Fruit fly (Drosophila melanogaster): ENCODE measurements around the gene CG4829.
A peak's percentile ranks its signal among the peaks of the same experiment; 100 is the strongest.

Gene CG4829

DNA sequence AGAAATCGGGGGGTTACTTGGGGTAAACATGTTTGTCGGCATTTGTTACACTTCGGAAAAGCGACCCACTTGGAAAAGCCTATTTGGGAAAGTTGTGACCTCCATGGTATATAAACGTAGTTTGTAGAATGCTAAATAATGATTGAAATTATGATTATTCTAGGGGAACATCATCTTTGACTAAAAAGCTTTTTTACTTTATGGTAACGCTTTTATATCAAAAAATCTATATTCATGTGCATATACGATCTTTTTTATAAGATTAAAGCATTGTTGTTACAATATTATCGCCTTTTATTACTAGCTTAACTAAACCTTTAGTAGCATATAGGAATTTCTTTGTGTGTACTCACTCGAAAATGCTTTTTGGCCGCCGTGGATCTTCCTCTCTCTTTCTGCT lies 22.8 kb downstream of the CG4829 start (continued):
- TF ChIP-seq CG17328 (GFP tag; IDR thresholded peaks at IDR 0.05) (0 out of 2 replicates have a peak, but pooled peaks have one; percentile 14), ash1 (GFP tag; optimal IDR thresholded peaks at IDR 0.05) (no peak), gcm (GFP tag; optimal IDR thresholded peaks at IDR 0.05) (peak; percentile 42), insv (GFP tag; optimal IDR thresholded peaks at IDR 0.05) (no peak)

DNA sequence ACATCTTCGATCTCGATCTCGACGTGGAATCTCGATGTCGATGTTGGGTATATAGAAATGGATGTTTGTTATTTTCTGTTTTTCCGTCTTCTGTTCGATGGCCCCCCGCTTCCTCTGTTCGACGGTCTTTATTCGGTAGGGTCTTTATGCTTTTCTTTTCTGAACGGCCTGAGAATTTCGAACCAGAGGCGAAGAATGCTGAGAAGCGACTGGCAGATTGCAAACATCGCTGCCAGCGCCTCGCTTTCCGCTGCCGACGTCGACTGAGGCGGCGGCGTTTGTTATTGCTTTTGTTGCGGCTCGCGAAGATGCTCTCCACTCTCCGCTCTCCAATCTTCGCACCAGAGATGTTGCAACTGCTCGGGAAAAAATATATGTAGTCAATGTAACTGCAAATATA lies 23.8 kb downstream of the CG4829 start, which contains the start of the genes CG13004 and CG46306:
CG13004 (minus strand) TSS at position 217 of the 400 bp plus-strand sequence.
CG46306 (minus strand) TSS at position 217 of the 400 bp plus-strand sequence.
- TF ChIP-seq CG10565 (GFP tag; optimal IDR thresholded peaks at IDR 0.05) = no peak
- TF ChIP-seq schlank (tag; optimal IDR thresholded peaks at IDR 0.05) = no peak
- no peak for TF ChIP-seq emc (GFP tag; optimal IDR thresholded peaks at IDR 0.05)
- TF ChIP-seq pfk (GFP tag; optimal IDR thresholded peaks at IDR 0.05) = no peak
- no peak for TF ChIP-seq CG1602 (GFP tag; optimal IDR thresholded peaks at IDR 0.05)
- no peak for TF ChIP-seq CG8089 (GFP tag; optimal IDR thresholded peaks at IDR 0.05)
- no peak for TF ChIP-seq grau (tag; optimal IDR thresholded peaks at IDR 0.05)
- TF ChIP-seq CG10209 (GFP tag; optimal IDR thresholded peaks at IDR 0.05) = no peak
- no peak for TF ChIP-seq sens-2 (GFP tag; IDR thresholded peaks at IDR 0.05)
- TF ChIP-seq Jarid2 (GFP tag; optimal IDR thresholded peaks at IDR 0.05) = peak; percentile 58
- no peak for TF ChIP-seq Max (GFP tag; optimal IDR thresholded peaks at IDR 0.05)
- no peak for TF ChIP-seq CG11723 (GFP tag; optimal IDR thresholded peaks at IDR 0.05)
- TF ChIP-seq Awh (GFP tag; IDR thresholded peaks at IDR 0.05) = no peak
- TF ChIP-seq pb (GFP tag; optimal IDR thresholded peaks at IDR 0.05) = no peak
- no peak for TF ChIP-seq Ets97D (GFP tag; optimal IDR thresholded peaks at IDR 0.05)
- no peak for TF ChIP-seq sna (GFP tag; IDR thresholded peaks at IDR 0.05; ENCODE audit: partially characterized antibody)
- TF ChIP-seq pros (GFP tag; optimal IDR thresholded peaks at IDR 0.05) = no peak
- no peak for TF ChIP-seq CG12299 (tag; optimal IDR thresholded peaks at IDR 0.05)
- TF ChIP-seq CG17912 (GFP tag; optimal IDR thresholded peaks at IDR 0.05) = no peak
- no peak for TF ChIP-seq CG4424 (GFP tag; optimal IDR thresholded peaks at IDR 0.05)
- no peak for TF ChIP-seq ken (GFP tag; IDR thresholded peaks at IDR 0.05)
- TF ChIP-seq sd (tag; optimal IDR thresholded peaks at IDR 0.05) = no peak
- TF ChIP-seq zfh2 (GFP tag; optimal IDR thresholded peaks at IDR 0.05) = no peak
- no peak for TF ChIP-seq Gug (GFP tag; IDR thresholded peaks at IDR 0.05)
- no peak for TF ChIP-seq CG4707 (GFP tag; optimal IDR thresholded peaks at IDR 0.05)
- TF ChIP-seq Xrp1 (GFP tag; IDR thresholded peaks at IDR 0.05) = no peak
- no peak for TF ChIP-seq jumu (GFP tag; optimal IDR thresholded peaks at IDR 0.05)
- no peak for TF ChIP-seq sc (optimal IDR thresholded peaks at IDR 0.05)
- TF ChIP-seq sc (GFP tag; optimal IDR thresholded peaks at IDR 0.05) = no peak
- no peak for TF ChIP-seq Blimp-1 (GFP tag; optimal IDR thresholded peaks at IDR 0.05)
- TF ChIP-seq Trl (optimal IDR thresholded peaks at IDR 0.05) = peak; percentile 11 to 34
- TF ChIP-seq Trl (GFP tag; optimal IDR thresholded peaks at IDR 0.05) = no peak
- no peak for TF ChIP-seq Ets65A (GFP tag)
- no peak for TF ChIP-seq Elba2 (GFP tag; optimal IDR thresholded peaks at IDR 0.05)
- no peak for TF ChIP-seq ato (GFP tag; IDR thresholded peaks at IDR 0.05; ENCODE audit: partially characterized antibody)
- no peak for TF ChIP-seq ac (GFP tag; optimal IDR thresholded peaks at IDR 0.05)
- TF ChIP-seq dmrt99B (tag; optimal IDR thresholded peaks at IDR 0.05) = no peak
- no peak for TF ChIP-seq Meics (GFP tag; optimal IDR thresholded peaks at IDR 0.05)
- TF ChIP-seq Adf1 (GFP tag; IDR thresholded peaks at IDR 0.05) = peak; percentile 86
- TF ChIP-seq CG7372 (GFP tag; IDR thresholded peaks at IDR 0.05) = no peak
- no peak for TF ChIP-seq CG9797 (GFP tag; optimal IDR thresholded peaks at IDR 0.05)
- peak; percentile 27; the same call in 1 of the 2 replicates for TF ChIP-seq slbo (GFP tag; IDR thresholded peaks at IDR 0.05)
- TF ChIP-seq nmo (GFP tag; optimal IDR thresholded peaks at IDR 0.05) = no peak
- no peak for TF ChIP-seq kni (GFP tag; optimal IDR thresholded peaks at IDR 0.05)
- no peak for TF ChIP-seq phol (tag; optimal IDR thresholded peaks at IDR 0.05)
- peak; percentile 72 for TF ChIP-seq Med (GFP tag)
- no peak for TF ChIP-seq p53 (GFP tag; optimal IDR thresholded peaks at IDR 0.05)

Measured in whole organism, embryonic.